Fruit fly (Drosophila melanogaster): ENCODE data around the gene Rph.

Rph gene

dm6 chrX:10802457-10803378 is 45.3 kb upstream of the Rph start (continued):
- TF ChIP-seq zf30C (GFP tag; optimal IDR thresholded peaks at IDR 0.05) = no peak
- no peak for TF ChIP-seq pita (GFP tag; optimal IDR thresholded peaks at IDR 0.05)
- no peak for TF ChIP-seq br (optimal IDR thresholded peaks at IDR 0.05)
- TF ChIP-seq CG10321 (GFP tag; IDR thresholded peaks at IDR 0.05) = no peak
- no peak for TF ChIP-seq Ravus (GFP tag; IDR thresholded peaks at IDR 0.05)
- no peak for TF ChIP-seq CG15011 (GFP tag; optimal IDR thresholded peaks at IDR 0.05)
- peak; percentile 37; the same call in 1 of the 2 replicates for TF ChIP-seq CG32532 (GFP tag; IDR thresholded peaks at IDR 0.05)
- no peak for TF ChIP-seq CG13624 (GFP tag; optimal IDR thresholded peaks at IDR 0.05)
- TF ChIP-seq CG2889 (GFP tag; IDR thresholded peaks at IDR 0.05) = no peak
- no peak for TF ChIP-seq jumu (GFP tag; optimal IDR thresholded peaks at IDR 0.05)
- TF ChIP-seq sim (GFP tag; IDR thresholded peaks at IDR 0.05) = no peak
- TF ChIP-seq Jarid2 (GFP tag; optimal IDR thresholded peaks at IDR 0.05) = no peak
- TF ChIP-seq CG10543 (GFP tag; optimal IDR thresholded peaks at IDR 0.05) = peak; percentile 9
- peak; percentile 73; the same call in 2 of the 3 replicates for TF ChIP-seq dysf (GFP tag; IDR thresholded peaks at IDR 0.05)
- TF ChIP-seq CG11696 (GFP tag; IDR thresholded peaks at IDR 0.05) = peak; percentile 91
- TF ChIP-seq Lpt (GFP tag; optimal IDR thresholded peaks at IDR 0.05) = no peak
- TF ChIP-seq abd-A (tag; optimal IDR thresholded peaks at IDR 0.05) = no peak
- TF ChIP-seq gcm (GFP tag; optimal IDR thresholded peaks at IDR 0.05) = peak; percentile 58
- TF ChIP-seq Antp (GFP tag; optimal IDR thresholded peaks at IDR 0.05) = no peak
- peak; percentile 24 for TF ChIP-seq tin (GFP tag; optimal IDR thresholded peaks at IDR 0.05)
- no peak for TF ChIP-seq CG34224 (GFP tag; IDR thresholded peaks at IDR 0.05; ENCODE audit: partially characterized antibody)
- TF ChIP-seq CG16779 (GFP tag; IDR thresholded peaks at IDR 0.05) = no peak
- no peak; the same call in 1 of the 2 replicates for TF ChIP-seq esg (GFP tag; conservative IDR thresholded peaks at IDR 0.05)
- TF ChIP-seq CG12071 (GFP tag; optimal IDR thresholded peaks at IDR 0.05) = no peak
- peak; percentile 59; the same call in 1 of the 2 replicates for TF ChIP-seq lmd (GFP tag; IDR thresholded peaks at IDR 0.05)
- peak; percentile 16 for TF ChIP-seq tio (GFP tag; optimal IDR thresholded peaks at IDR 0.05)
- peak; percentile 40 for TF ChIP-seq CG13775 (GFP tag; optimal IDR thresholded peaks at IDR 0.05)
- TF ChIP-seq salm (tag; optimal IDR thresholded peaks at IDR 0.05) = peak; percentile 60
- peak; percentile 75 for TF ChIP-seq PHDP (tag; optimal IDR thresholded peaks at IDR 0.05)
- no peak for TF ChIP-seq kay (GFP tag; optimal IDR thresholded peaks at IDR 0.05)
- TF ChIP-seq ssp (GFP tag; IDR thresholded peaks at IDR 0.05) = peak; percentile 22; the same call in 1 of the 2 replicates
- TF ChIP-seq HHEX (GFP tag; optimal IDR thresholded peaks at IDR 0.05) = peak; percentile 59
- TF ChIP-seq CG2120 (GFP tag; optimal IDR thresholded peaks at IDR 0.05) = peak; percentile 15
- no peak for TF ChIP-seq Lim3 (GFP tag; IDR thresholded peaks at IDR 0.05)
- TF ChIP-seq Tbp (GFP tag; optimal IDR thresholded peaks at IDR 0.05) = no peak
- no peak for TF ChIP-seq CG8089 (GFP tag; optimal IDR thresholded peaks at IDR 0.05)
- TF ChIP-seq CG6272 (GFP tag; IDR thresholded peaks at IDR 0.05) = no peak
- no peak for TF ChIP-seq Nf-YB (GFP tag; optimal IDR thresholded peaks at IDR 0.05)
- TF ChIP-seq CG2678 (tag; optimal IDR thresholded peaks at IDR 0.05) = peak; percentile 86
- TF ChIP-seq CG14050 (GFP tag; IDR thresholded peaks at IDR 0.05) = peak; percentile 36; the same call in 1 of the 3 replicates
- peak; percentile 63 for TF ChIP-seq trem (tag; optimal IDR thresholded peaks at IDR 0.05)
- TF ChIP-seq Dbx (GFP tag; IDR thresholded peaks at IDR 0.05) = no peak
- TF ChIP-seq otp (GFP tag; IDR thresholded peaks at IDR 0.05) = no peak
- TF ChIP-seq emc (GFP tag; optimal IDR thresholded peaks at IDR 0.05) = no peak
- TF ChIP-seq CG11560 (tag; IDR thresholded peaks at IDR 0.05) = no peak
- no peak for TF ChIP-seq zen2 (GFP tag; IDR thresholded peaks at IDR 0.05; ENCODE audit: partially characterized antibody)
- no peak for TF ChIP-seq mam (GFP tag; optimal IDR thresholded peaks at IDR 0.05)
- no peak for TF ChIP-seq CG30431 (GFP tag; optimal IDR thresholded peaks at IDR 0.05)
- peak; percentile 23 for TF ChIP-seq zen (tag; optimal IDR thresholded peaks at IDR 0.05)
- TF ChIP-seq CG4820 (GFP tag; optimal IDR thresholded peaks at IDR 0.05) = peak; percentile 31

All from whole organism, embryonic.